Fruit fly (Drosophila melanogaster) whole organism, larva: ENCODE results near the gene CG17834.

ENCODE experiments used
- noc ChIP-seq: fragments of 200-800 bp; sonication (Bioruptor generic); optimal IDR thresholded peaks from 3 replicates; lab custom pipeline; 2019; ENCODE audit warnings: missing biosample characterization, mild to moderate bottlenecking, missing genetic modification characterization, moderate library complexity

The CG17834 gene

dm6 chr2L:8528951-8529430, at the start of gene CG17834:
TSS of gene CG17834 (plus strand) at chr2L:8529141.
- TF ChIP-seq noc = peak; percentile 41

dm6 chr2L:8480825-8481224, 48.1 kb upstream of the CG17834 start:
- peak; percentile 3 for TF ChIP-seq noc

dm6 chr2L:8481623-8482424, 47.1 kb upstream of the CG17834 start, which contains the start of gene CG43796:
TSS of gene CG43796 (plus strand) at chr2L:8482374.
- no peak for TF ChIP-seq noc

DNA sequence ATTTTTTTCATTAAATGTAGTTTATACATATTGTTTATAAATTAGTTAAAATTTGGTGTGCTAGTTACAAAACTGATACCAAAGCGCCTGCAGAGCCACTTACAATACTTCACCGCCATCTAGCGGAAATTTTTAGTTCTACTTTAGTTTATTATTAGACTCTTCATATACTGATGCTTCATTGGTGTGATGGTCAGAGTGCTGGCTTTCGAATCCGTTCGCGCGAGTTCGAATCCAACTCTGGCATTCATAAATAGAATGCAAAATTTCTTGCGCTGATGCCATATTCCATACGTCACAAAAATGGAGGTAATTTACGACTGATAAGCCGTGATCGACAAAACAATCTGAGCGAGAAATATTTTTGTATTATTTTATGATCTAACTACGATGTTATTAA, 43.4 kb upstream of the CG17834 start:
- no peak for TF ChIP-seq noc

DNA sequence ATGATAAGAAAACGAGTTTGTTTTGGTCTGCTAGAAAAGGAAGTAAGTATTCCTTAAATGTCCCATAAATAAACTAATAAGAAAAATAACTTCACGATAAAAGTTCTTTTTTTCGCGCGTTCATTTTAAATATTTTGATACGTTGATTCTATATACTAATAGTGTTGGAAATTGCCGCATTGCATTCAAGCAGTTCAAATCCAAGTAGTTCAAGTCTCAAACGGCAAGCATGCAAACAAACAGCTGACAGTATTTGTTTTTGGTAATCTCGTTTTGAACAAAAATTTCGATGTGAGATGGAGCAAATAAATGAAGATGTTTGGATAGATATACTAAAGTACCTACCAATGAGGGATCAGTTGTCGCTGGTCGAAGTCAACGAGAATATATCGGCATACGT, 40.2 kb upstream of the CG17834 start, which contains the start of gene CG13088:
TSS of gene CG13088 (plus strand) at position 247 of the 400 bp plus-strand sequence.
- no peak for TF ChIP-seq noc

DNA sequence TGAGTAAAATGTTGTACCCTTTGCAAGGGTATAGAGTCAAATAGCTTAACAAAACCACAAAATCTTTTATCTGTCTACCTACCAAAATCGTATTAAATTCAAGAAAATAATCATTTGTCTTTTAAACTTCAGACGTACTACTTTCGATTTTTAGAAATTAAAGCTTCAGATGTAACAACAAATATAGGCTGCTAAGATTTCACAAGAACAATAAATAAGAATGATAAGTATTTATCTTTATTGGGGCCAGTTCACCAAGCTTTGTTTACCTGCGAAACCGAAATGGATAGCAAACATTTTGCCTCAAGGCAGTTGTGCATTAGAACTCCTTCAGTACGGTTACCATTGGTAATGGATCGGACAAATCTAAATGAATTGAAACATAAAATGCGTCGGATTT, 38.5 kb upstream of the CG17834 start, which contains the start of gene CG43400:
TSS of gene CG43400 (plus strand) at position 301 of the 400 bp plus-strand sequence.
- TF ChIP-seq noc = no peak

- TF ChIP-seq noc = no peak
Measured at dm6 chr2L:8496269-8496668, 32.7 kb upstream of the CG17834 start, which contains the start of gene Bace. TSS of gene Bace (minus strand) at chr2L:8496307.

dm6 chr2L:8506729-8507128, 22.2 kb upstream of the CG17834 start, which contains the start of gene Dh31:
TSS of gene Dh31 (minus strand) at chr2L:8506845.
- no peak for TF ChIP-seq noc

- no peak for TF ChIP-seq noc
Measured at dm6 chr2L:8511723-8512122, 17.2 kb upstream of the CG17834 start, which contains the start of gene CG13096. TSS of gene CG13096 (minus strand) at chr2L:8511866.

- no peak for TF ChIP-seq noc
Measured at dm6 chr2L:8514748-8515147, 14.2 kb upstream of the CG17834 start, which contains the start of the genes CG13097 and PIG-U. TSS of gene CG13097 (minus strand) at chr2L:8514868. TSS of gene PIG-U (plus strand) at chr2L:8515096.

DNA sequence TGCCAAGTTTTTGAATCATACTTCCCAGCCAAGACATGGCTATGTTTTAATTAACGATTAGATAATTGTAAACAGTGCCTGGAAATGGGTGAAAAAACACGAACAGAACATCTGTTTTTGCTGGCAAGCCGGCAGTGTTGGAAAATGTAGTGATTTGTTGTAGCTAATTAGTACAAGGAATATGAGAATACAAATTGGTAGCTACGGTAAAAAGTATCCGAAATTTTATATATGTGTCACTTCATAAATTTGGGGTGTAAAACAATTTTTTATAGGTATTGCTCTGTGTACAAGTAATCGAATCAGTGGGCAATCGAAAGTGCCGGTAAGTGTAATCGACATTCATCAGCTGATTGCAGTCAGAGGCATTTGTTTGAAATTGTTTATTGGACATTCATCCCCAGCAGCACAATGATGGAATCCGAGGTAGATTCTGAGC, 11.7 kb upstream of the CG17834 start, which contains the start of the genes mRpL51 and Uba4:
TSS of gene mRpL51 (minus strand) at position 125 of the 439 bp plus-strand sequence.
TSS of gene Uba4 (plus strand) at position 156 of the 439 bp plus-strand sequence.
- peak; percentile 62 for TF ChIP-seq noc

DNA sequence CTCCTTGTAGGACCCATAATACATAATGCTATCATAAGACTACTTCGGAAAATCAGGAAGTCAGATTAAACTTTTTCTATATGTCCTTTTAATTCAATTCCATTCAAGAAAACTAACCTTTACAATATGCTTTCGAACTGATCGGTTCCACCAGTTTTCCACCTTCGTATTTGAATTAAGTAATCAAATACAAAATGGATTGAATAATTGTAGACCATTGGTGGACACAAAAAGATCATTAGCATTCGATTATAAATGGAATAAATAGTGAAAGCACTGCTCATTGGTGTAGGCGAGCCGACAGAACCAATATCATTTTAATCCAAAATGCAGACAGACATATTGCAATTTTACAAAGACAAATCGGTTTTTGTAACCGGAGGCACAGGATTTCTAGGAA, 9.6 kb upstream of the CG17834 start, which contains the start of gene Sgp:
TSS of gene Sgp (plus strand) at position 301 of the 400 bp plus-strand sequence.
- TF ChIP-seq noc = no peak

dm6 chr2L:8521724-8522309, 7.1 kb upstream of the CG17834 start, which contains the start of gene Acer:
TSS of gene Acer (plus strand) at chr2L:8521933.
- peak; percentile 15 for TF ChIP-seq noc

DNA sequence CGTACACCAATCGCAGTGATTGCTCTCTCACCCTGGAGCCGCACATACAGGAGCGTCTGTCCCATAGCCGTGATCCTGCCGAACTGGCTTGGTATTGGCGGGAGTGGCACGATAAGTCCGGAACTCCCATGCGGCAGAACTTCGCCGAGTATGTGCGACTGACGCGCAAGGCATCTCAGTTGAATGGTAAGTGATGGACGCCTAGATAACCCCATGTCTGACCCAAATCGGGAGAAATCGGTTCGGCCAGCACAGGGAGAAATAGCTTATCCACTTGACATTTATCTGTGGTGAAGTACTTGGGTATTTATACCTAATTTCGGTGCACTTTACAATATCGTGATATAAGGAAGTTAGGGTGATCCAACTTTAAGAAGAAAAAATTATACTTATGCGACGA, 6.2 kb upstream of the CG17834 start:
- TF ChIP-seq noc = no peak

dm6 chr2L:8525000-8525399, 3.9 kb upstream of the CG17834 start:
- TF ChIP-seq noc = no peak

dm6 chr2L:8528318-8528717, 623 bp upstream of the CG17834 start, which contains the start of the genes lmgA and lmgB:
TSS of gene lmgA (minus strand) at chr2L:8528618.
TSS of gene lmgB (minus strand) at chr2L:8528618.
- TF ChIP-seq noc = peak; percentile 31

DNA sequence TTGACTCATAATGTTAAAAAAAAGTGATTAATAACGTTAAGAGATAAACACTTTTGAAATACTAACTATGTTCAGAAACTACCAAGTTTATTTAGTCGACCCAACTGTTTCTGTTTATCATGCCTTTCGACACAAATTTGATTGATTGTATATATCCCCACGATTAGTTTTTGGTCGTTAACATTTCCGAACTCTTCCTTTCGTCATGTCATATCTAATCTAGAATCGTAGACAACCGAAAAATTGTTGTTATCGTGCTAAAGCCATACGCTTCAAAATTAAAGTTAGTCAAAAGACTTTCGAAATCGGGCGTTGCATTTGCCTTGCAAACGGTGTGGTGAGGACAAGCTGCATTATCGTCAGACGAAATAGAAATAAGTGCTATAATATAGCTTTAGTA, 1.2 kb downstream of the CG17834 start:
- no peak for TF ChIP-seq noc
